Worm (Caenorhabditis elegans) whole organism, L4 larva: ENCODE results near the gene ZK105.6.

Experiments
- Y75B8A.6 ChIP-seq: fragments of 200-800 bp; sonication (Bioruptor generic); IDR thresholded peaks from 2 replicates; pipeline ENCODE4 v1.3.6; 2022; ENCODE audit warnings: missing genetic modification reagents, missing genetic modification characterization, missing compliant biosample characterization
- ZK337.2 ChIP-seq: fragments of 200-800 bp; sonication (Bioruptor generic); IDR thresholded peaks from 2 replicates; pipeline ENCODE4 v1.3.6; 2022; ENCODE audit warnings: missing genetic modification reagents, missing genetic modification characterization, missing compliant biosample characterization
- aha-1 ChIP-seq: fragments of 150-350 bp; peaks from one replicate; lab custom pipeline; 2014; ENCODE audit warnings: missing biosample characterization, missing genetic modification characterization
- arid-1 ChIP-seq: fragments of 200-800 bp; sonication (Bioruptor generic); conservative IDR thresholded peaks from 2 replicates; pipeline ENCODE4 v1.3.6; 2022; ENCODE audit warnings: missing genetic modification reagents, missing genetic modification characterization, missing compliant biosample characterization
- ceh-44 ChIP-seq: fragments of 200-800 bp; sonication (Bioruptor generic); IDR thresholded peaks from 2 replicates; pipeline ENCODE4 v1.3.6; 2022; ENCODE audit warnings: missing genetic modification reagents, missing genetic modification characterization, missing compliant biosample characterization
- ceh-62 ChIP-seq: sonication (generic microtip); optimal IDR thresholded peaks from 2 replicates; lab custom pipeline; 2017; ENCODE audit warnings: missing biosample characterization, missing genetic modification characterization
- ces-1 ChIP-seq: fragments of 150-350 bp; sonication (generic microtip); optimal IDR thresholded peaks from 4 replicates; lab custom pipeline; 2014; ENCODE audit warnings: missing biosample characterization, missing genetic modification reagents, missing genetic modification characterization
- ctbp-1 ChIP-seq: fragments of 200-800 bp; sonication (Bioruptor generic); IDR thresholded peaks from 2 replicates; pipeline ENCODE4 v1.3.6; 2022; ENCODE audit warnings: missing genetic modification reagents, missing genetic modification characterization, missing compliant biosample characterization
- daf-8 ChIP-seq: fragments of 200-800 bp; sonication (Bioruptor generic); IDR thresholded peaks from 2 replicates; pipeline ENCODE4 v1.3.6; 2022; ENCODE audit warnings: missing genetic modification characterization, missing compliant biosample characterization
- dmd-9 ChIP-seq: fragments of 200-800 bp; sonication (Bioruptor generic); IDR thresholded peaks from 2 replicates; pipeline ENCODE4 v1.3.6; 2022; ENCODE audit warnings: missing genetic modification reagents, missing genetic modification characterization, missing compliant biosample characterization
- duxl-1 ChIP-seq: sonication (generic microtip); optimal IDR thresholded peaks from 2 replicates; lab custom pipeline; 2016; ENCODE audit warnings: mild to moderate bottlenecking, missing genetic modification characterization, moderate library complexity, missing compliant biosample characterization; ENCODE audit not compliant: poor library complexity
- egl-43 ChIP-seq: fragments of 200-800 bp; sonication (Bioruptor generic); IDR thresholded peaks from 2 replicates; pipeline ENCODE4 v1.3.6; 2022; ENCODE audit warnings: missing genetic modification reagents, missing genetic modification characterization, missing compliant biosample characterization
- hif-1 ChIP-seq, 2 experiments: sonication (generic microtip); optimal IDR thresholded peaks; 2 replicates each; lab custom pipeline; 2016 to 2017; ENCODE audit warnings: missing compliant biosample characterization in 2 of 2, missing genetic modification characterization in 2 of 2, missing genetic modification reagents in 2 of 2, missing genotype in 2 of 2, mild to moderate bottlenecking in 1 of 2
- hlh-30 ChIP-seq: sonication (generic microtip); optimal IDR thresholded peaks from 2 replicates; lab custom pipeline; 2017; ENCODE audit warnings: antibody characterized with exemption, mild to moderate bottlenecking, missing genetic modification characterization, missing compliant biosample characterization; ENCODE audit not compliant: insufficient read depth
- lim-7 ChIP-seq: fragments of 200-800 bp; sonication (Bioruptor generic); IDR thresholded peaks from 2 replicates; pipeline ENCODE4 v1.3.6; 2022; ENCODE audit warnings: missing genetic modification characterization, missing compliant biosample characterization
- lin-13 ChIP-seq: fragments of 150-350 bp; optimal IDR thresholded peaks from 2 replicates; lab custom pipeline; 2014; ENCODE audit warnings: missing biosample characterization, missing genetic modification reagents, missing genetic modification characterization
- lir-3 ChIP-seq: sonication (generic microtip); optimal IDR thresholded peaks from 2 replicates; lab custom pipeline; 2016; ENCODE audit warnings: mild to moderate bottlenecking, missing genetic modification characterization, missing compliant biosample characterization
- lsy-2 ChIP-seq, 2 experiments: fragments of 150-350 bp in 1 of 2; sonication (generic microtip) in 1 of 2; optimal IDR thresholded peaks; 2 replicates each; lab custom pipeline; 2014 to 2017; ENCODE audit warnings: missing biosample characterization in 2 of 2, missing genetic modification characterization in 2 of 2
- madf-9 ChIP-seq: fragments of 200-800 bp; sonication (Bioruptor generic); conservative IDR thresholded peaks from 2 replicates; pipeline ENCODE4 v1.3.6; 2022; ENCODE audit warnings: missing genetic modification reagents, missing genetic modification characterization, missing compliant biosample characterization
- mdt-29 ChIP-seq: fragments of 200-800 bp; sonication (Bioruptor generic); IDR thresholded peaks from 2 replicates; pipeline ENCODE4 v1.3.6; 2022; ENCODE audit warnings: missing genetic modification reagents, missing genetic modification characterization, missing compliant biosample characterization
- mxl-2 ChIP-seq: fragments of 200-800 bp; sonication (Bioruptor generic); conservative IDR thresholded peaks from 2 replicates; pipeline ENCODE4 v1.3.6; 2022; ENCODE audit warnings: missing genetic modification reagents, missing genetic modification characterization, missing compliant biosample characterization
- nhr-237 ChIP-seq: sonication (generic microtip); optimal IDR thresholded peaks from 2 replicates; lab custom pipeline; 2017; ENCODE audit warnings: missing biosample characterization, missing genetic modification characterization
- nhr-41 ChIP-seq: fragments of 200-800 bp; sonication (Bioruptor generic); IDR thresholded peaks from 2 replicates; pipeline ENCODE4 v1.3.6; 2022; ENCODE audit warnings: missing genetic modification reagents, missing genetic modification characterization, missing compliant biosample characterization
- nhr-42 ChIP-seq: fragments of 200-800 bp; sonication (Bioruptor generic); IDR thresholded peaks from 2 replicates; pipeline ENCODE4 v1.3.6; 2022; ENCODE audit warnings: missing genetic modification characterization, missing compliant biosample characterization
- nhr-48 ChIP-seq: sonication (generic microtip); optimal IDR thresholded peaks from 2 replicates; lab custom pipeline; 2016; ENCODE audit warnings: mild to moderate bottlenecking, missing genetic modification characterization, missing compliant biosample characterization
- pha-4 ChIP-seq, 2 experiments: fragments of 150-350 bp in 1 of 2; fragments of 200-800 bp in 1 of 2; sonication (Bioruptor generic) in 1 of 2; IDR thresholded peaks in 1 of 2; optimal IDR thresholded peaks in 1 of 2; 2 replicates each; pipeline versions ENCODE4 v1.3.6 to Lab custom; 2014 to 2022; ENCODE audit warnings: missing genetic modification characterization in 2 of 2, missing genetic modification reagents in 2 of 2, missing biosample characterization in 1 of 2, missing compliant biosample characterization in 1 of 2
- rbr-2 ChIP-seq: sonication (generic microtip); optimal IDR thresholded peaks from 2 replicates; lab custom pipeline; 2016; ENCODE audit warnings: missing genotype, missing genetic modification characterization, missing compliant biosample characterization
- snpc-1.2 ChIP-seq: fragments of 200-800 bp; sonication (Bioruptor generic); IDR thresholded peaks from 2 replicates; pipeline ENCODE4 v1.3.6; 2022; ENCODE audit warnings: missing genetic modification reagents, missing genetic modification characterization, missing compliant biosample characterization
- snpc-4 ChIP-seq: fragments of 150-350 bp; optimal IDR thresholded peaks from 2 replicates; lab custom pipeline; 2014; ENCODE audit warnings: missing biosample characterization, missing genetic modification characterization
- tag-97 ChIP-seq: fragments of 200-800 bp; sonication (Bioruptor generic); IDR thresholded peaks from 2 replicates; pipeline ENCODE4 v1.3.6; 2022; ENCODE audit warnings: missing genetic modification characterization, missing compliant biosample characterization
- unc-62 ChIP-seq, 3 experiments: fragments of 150-350 bp in 1 of 3; sonication (generic microtip); optimal IDR thresholded peaks in 2 of 3; peaks in 1 of 3; 1 replicate in 1 of 3; 2 replicates in 2 of 3; lab custom pipeline; 2014 to 2017; ENCODE audit warnings: missing biosample characterization in 3 of 3, missing genetic modification characterization in 3 of 3, missing genetic modification reagents in 3 of 3, missing genotype in 1 of 3
- zag-1 ChIP-seq: fragments of 150-350 bp; optimal IDR thresholded peaks from 2 replicates; lab custom pipeline; 2014; ENCODE audit warnings: missing biosample characterization, missing genetic modification characterization
- zfp-2 ChIP-seq: sonication (generic microtip); optimal IDR thresholded peaks from 2 replicates; lab custom pipeline; 2016; ENCODE audit warnings: mild to moderate bottlenecking, missing genetic modification characterization, missing compliant biosample characterization
- zip-11 ChIP-seq: fragments of 200-800 bp; sonication (Bioruptor generic); IDR thresholded peaks from 2 replicates; pipeline ENCODE4 v1.3.6; 2022; ENCODE audit warnings: missing genetic modification characterization, missing compliant biosample characterization
- ztf-11 ChIP-seq: fragments of 150-350 bp; optimal IDR thresholded peaks from 2 replicates; lab custom pipeline; 2014; ENCODE audit warnings: missing biosample characterization, missing genetic modification characterization

Gene ZK105.6

ce11 chrV:7728003-7728678, 4.3 kb upstream of the ZK105.6 start (continued):
- no peak for TF ChIP-seq tag-97
- TF ChIP-seq Y75B8A.6 (GFP tag; lab: Robert Waterston, UW), result no peak
- no peak for TF ChIP-seq zip-11 (GFP tag; lab: Robert Waterston, UW)
- TF ChIP-seq dmd-9 (GFP tag; lab: Robert Waterston, UW), result 0 out of 2 replicates have a peak, but pooled peaks have one; percentile 6
- TF ChIP-seq duxl-1, result no peak
- TF ChIP-seq zfp-2, result peak; percentile 26
- no peak for TF ChIP-seq ceh-62
- peak; percentile 43; the same call in 1 of the 2 replicates for TF ChIP-seq nhr-42 (GFP tag; lab: Robert Waterston, UW)
- TF ChIP-seq hlh-30, result peak; percentile 77
- peak; percentile 53 for TF ChIP-seq zag-1 (tag; lab: Kevin White, UChicago)
- TF ChIP-seq lir-3 (tag; lab: Kevin White, UChicago), result no peak
- no peak for TF ChIP-seq snpc-4 (tag; lab: Kevin White, UChicago)
- no peak for TF ChIP-seq ceh-44 (GFP tag; lab: Robert Waterston, UW)
- TF ChIP-seq ztf-11, result no peak
- TF ChIP-seq ctbp-1, result peak; percentile 96
- TF ChIP-seq lin-13 (GFP tag; lab: Kevin White, UChicago), result peak; percentile 22
- peak; percentile 77 for TF ChIP-seq lsy-2 (tag; optimal IDR thresholded peaks at IDR 0.05; lab: Kevin White, UChicago)
- TF ChIP-seq egl-43 (GFP tag; lab: Robert Waterston, UW), result peak; percentile 89
- TF ChIP-seq lim-7 (GFP tag; lab: Robert Waterston, UW), result no peak
- no peak for TF ChIP-seq ZK337.2 (GFP tag; lab: Robert Waterston, UW)
- peak; percentile 48 for TF ChIP-seq ces-1 (GFP tag; lab: Kevin White, UChicago)
- TF ChIP-seq hif-1 (tag; optimal IDR thresholded peaks at IDR 0.05; lab: Kevin White, UChicago), result peak; percentile 4 to 76
- no peak for TF ChIP-seq snpc-1.2 (GFP tag; lab: Robert Waterston, UW)
- TF ChIP-seq mxl-2 (GFP tag; lab: Robert Waterston, UW), result 0 out of 2 replicates have a peak, but pooled peaks have one; percentile 9

ce11 chrV:7726927-7727326, 3.1 kb upstream of the ZK105.6 start:
- TF ChIP-seq daf-8 (GFP tag; lab: Robert Waterston, UW) (no peak), rbr-2 (tag; lab: Kevin White, UChicago) (peak; percentile 0), unc-62 (GFP tag; optimal IDR thresholded peaks at IDR 0.05 in 1 of 2; lab: Kevin White, UChicago) (peak in 1 of 2 experiments; percentile 85), unc-62 (tag; optimal IDR thresholded peaks at IDR 0.05; lab: Kevin White, UChicago) (no peak), nhr-237 (no peak), nhr-41 (GFP tag; lab: Robert Waterston, UW) (no peak), nhr-48 (no peak)

- no peak for TF ChIP-seq mxl-2 (GFP tag; lab: Robert Waterston, UW)
- peak; percentile 80 for TF ChIP-seq aha-1 (tag; lab: Kevin White, UChicago)
- no peak for TF ChIP-seq tag-97
- TF ChIP-seq, all 104 proteins: peak for 1
Observed at ce11 chrV:7726202-7726601, 2.3 kb upstream of the ZK105.6 start.

- TF ChIP-seq aha-1 (tag; lab: Kevin White, UChicago) (peak; percentile 32), hlh-30 (no peak)
Observed at ce11 chrV:7721945-7722344, 1.9 kb downstream of the ZK105.6 start, which contains the start of gene ZK105.14. Gene ZK105.14 (minus strand): TSS chrV:7722045.

- TF ChIP-seq pha-4 (GFP tag; IDR thresholded peaks at IDR 0.05; lab: Robert Waterston, UW) (no peak), pha-4 (tag; optimal IDR thresholded peaks at IDR 0.05; lab: Kevin White, UChicago) (no peak), mxl-2 (GFP tag; lab: Robert Waterston, UW) (no peak), unc-62 (GFP tag; optimal IDR thresholded peaks at IDR 0.05 in 1 of 2; lab: Kevin White, UChicago) (no peak), unc-62 (tag; optimal IDR thresholded peaks at IDR 0.05; lab: Kevin White, UChicago) (no peak), arid-1 (GFP tag; lab: Robert Waterston, UW) (no peak), madf-9 (GFP tag; lab: Robert Waterston, UW) (no peak), mdt-29 (GFP tag; lab: Robert Waterston, UW) (no peak), aha-1 (tag; lab: Kevin White, UChicago) (peak; percentile 55)
Observed at ce11 chrV:7717629-7718028, 6.2 kb downstream of the ZK105.6 start, which contains the start of gene ZK105.5. Gene ZK105.5 (minus strand): TSS chrV:7717729.
